Worm (Caenorhabditis elegans) whole organism, L2 larva: Measurements from ENCODE around the gene lgmn-1.

Source experiments
- C34F6.9 ChIP-seq: fragments of 150-350 bp; optimal IDR thresholded peaks from 2 replicates; lab custom pipeline; 2014; ENCODE audit warnings: missing biosample characterization, missing genetic modification characterization
- F13H6.1 ChIP-seq: sonication (generic microtip); optimal IDR thresholded peaks from 2 replicates; lab custom pipeline; 2016; ENCODE audit warnings: missing genetic modification characterization, missing compliant biosample characterization
- R02D3.7 ChIP-seq: fragments of 150-350 bp; optimal IDR thresholded peaks from 2 replicates; lab custom pipeline; 2014; ENCODE audit warnings: missing biosample characterization, missing genetic modification characterization
- Y55F3AM.14 ChIP-seq: fragments of 200-800 bp; sonication (Bioruptor generic); optimal IDR thresholded peaks from 2 replicates; lab custom pipeline; 2018; ENCODE audit warnings: mild to moderate bottlenecking, missing genetic modification characterization, missing compliant biosample characterization
- ZK546.5 ChIP-seq: sonication (generic microtip); optimal IDR thresholded peaks from 2 replicates; lab custom pipeline; 2017; ENCODE audit warnings: missing biosample characterization, missing genetic modification characterization
- alr-1 ChIP-seq: fragments of 150-350 bp; optimal IDR thresholded peaks from 2 replicates; lab custom pipeline; 2014; ENCODE audit warnings: missing biosample characterization, missing genetic modification characterization
- aly-2 ChIP-seq: fragments of 150-350 bp; optimal IDR thresholded peaks from 2 replicates; lab custom pipeline; 2014; ENCODE audit warnings: missing biosample characterization, missing genetic modification characterization
- ceh-16 ChIP-seq: fragments of 150-350 bp; optimal IDR thresholded peaks from 2 replicates; lab custom pipeline; 2014; ENCODE audit warnings: missing biosample characterization, missing genetic modification characterization
- ceh-82 ChIP-seq: fragments of 150-350 bp; optimal IDR thresholded peaks from 2 replicates; lab custom pipeline; 2014; ENCODE audit warnings: missing biosample characterization, missing genetic modification characterization
- crh-2 ChIP-seq: sonication (generic microtip); optimal IDR thresholded peaks from 2 replicates; lab custom pipeline; 2017; ENCODE audit warnings: missing biosample characterization, missing genetic modification characterization
- dmd-4 ChIP-seq: sonication (generic microtip); optimal IDR thresholded peaks from 2 replicates; lab custom pipeline; 2017; ENCODE audit warnings: missing biosample characterization, missing genetic modification characterization
- egl-27 ChIP-seq: sonication (generic microtip); optimal IDR thresholded peaks from 3 replicates; lab custom pipeline; 2017; ENCODE audit warnings: missing biosample characterization, missing genetic modification reagents, missing genetic modification characterization
- elt-1 ChIP-seq: fragments of 150-350 bp; optimal IDR thresholded peaks from 2 replicates; lab custom pipeline; 2014; ENCODE audit warnings: missing biosample characterization, missing genetic modification characterization
- fos-1 ChIP-seq: fragments of 150-350 bp; optimal IDR thresholded peaks from 2 replicates; lab custom pipeline; 2014; ENCODE audit warnings: missing biosample characterization, missing genetic modification characterization
- gmeb-1 ChIP-seq: fragments of 150-350 bp; optimal IDR thresholded peaks from 2 replicates; lab custom pipeline; 2014; ENCODE audit warnings: missing biosample characterization, missing genetic modification characterization
- lin-39 ChIP-seq: fragments of 150-350 bp; optimal IDR thresholded peaks from 2 replicates; lab custom pipeline; 2014; ENCODE audit warnings: missing biosample characterization, missing genetic modification reagents, missing genetic modification characterization
- lsy-2 ChIP-seq, 2 experiments: fragments of 150-350 bp in 1 of 2; sonication (generic microtip) in 1 of 2; optimal IDR thresholded peaks; 2 replicates each; lab custom pipeline; 2014 to 2017; ENCODE audit warnings: missing biosample characterization in 2 of 2, missing genetic modification characterization in 2 of 2
- mab-5 ChIP-seq: fragments of 150-350 bp; optimal IDR thresholded peaks from 2 replicates; lab custom pipeline; 2014; ENCODE audit warnings: missing biosample characterization, missing genetic modification characterization
- mbf-1 ChIP-seq: sonication (generic microtip); optimal IDR thresholded peaks from 2 replicates; lab custom pipeline; 2017; ENCODE audit warnings: missing biosample characterization, missing genetic modification characterization
- mdl-1 ChIP-seq, 2 experiments: fragments of 150-350 bp in 1 of 2; sonication (generic microtip) in 1 of 2; optimal IDR thresholded peaks; 2 replicates each; lab custom pipeline; 2017; ENCODE audit warnings: missing biosample characterization in 2 of 2, missing genetic modification characterization in 2 of 2
- nhr-11 ChIP-seq: fragments of 150-350 bp; optimal IDR thresholded peaks from 2 replicates; lab custom pipeline; 2014; ENCODE audit warnings: missing biosample characterization, missing genetic modification characterization
- nhr-12 ChIP-seq: fragments of 150-350 bp; optimal IDR thresholded peaks from 2 replicates; lab custom pipeline; 2014; ENCODE audit warnings: missing biosample characterization, missing genetic modification characterization
- nhr-21 ChIP-seq: fragments of 150-350 bp; optimal IDR thresholded peaks from 2 replicates; lab custom pipeline; 2014; ENCODE audit warnings: missing biosample characterization, missing genetic modification characterization
- nhr-6 ChIP-seq: fragments of 150-350 bp; optimal IDR thresholded peaks from 2 replicates; lab custom pipeline; 2014; ENCODE audit warnings: missing biosample characterization, missing genetic modification characterization
- nhr-77 ChIP-seq: fragments of 150-350 bp; optimal IDR thresholded peaks from 2 replicates; lab custom pipeline; 2014; ENCODE audit warnings: missing biosample characterization, missing genetic modification characterization
- sem-4 ChIP-seq: fragments of 150-350 bp; optimal IDR thresholded peaks from 2 replicates; lab custom pipeline; 2014; ENCODE audit warnings: missing biosample characterization, missing genetic modification reagents, missing genetic modification characterization
- skn-1 ChIP-seq: sonication (generic microtip); optimal IDR thresholded peaks from 2 replicates; lab custom pipeline; 2017; ENCODE audit warnings: missing biosample characterization, missing genetic modification characterization
- sma-9 ChIP-seq, 2 experiments: fragments of 150-350 bp in 1 of 2; sonication (generic microtip) in 1 of 2; optimal IDR thresholded peaks; 2 replicates each; lab custom pipeline; 2014 to 2016; ENCODE audit warnings: missing genetic modification characterization in 2 of 2, mild to moderate bottlenecking in 1 of 2, missing biosample characterization in 1 of 2, missing compliant biosample characterization in 1 of 2, missing genetic modification reagents in 1 of 2, moderate library complexity in 1 of 2
- snpc-4 ChIP-seq: fragments of 150-350 bp; optimal IDR thresholded peaks from 2 replicates; lab custom pipeline; 2014; ENCODE audit warnings: missing biosample characterization, missing genetic modification characterization
- unc-39 ChIP-seq: fragments of 150-350 bp; optimal IDR thresholded peaks from 2 replicates; lab custom pipeline; 2014; ENCODE audit warnings: missing biosample characterization, missing genetic modification characterization
- unc-55 ChIP-seq: fragments of 150-350 bp; sonication (generic microtip); optimal IDR thresholded peaks from 3 replicates; lab custom pipeline; 2014; ENCODE audit warnings: missing biosample characterization, missing genetic modification reagents, missing genetic modification characterization
- unc-62 ChIP-seq: fragments of 150-350 bp; optimal IDR thresholded peaks from 2 replicates; lab custom pipeline; 2014; ENCODE audit warnings: missing biosample characterization, missing genetic modification reagents, missing genetic modification characterization
- ztf-1 ChIP-seq: fragments of 200-800 bp; sonication (Bioruptor generic); conservative IDR thresholded peaks from 2 replicates; pipeline ENCODE4 v1.3.6; 2022; ENCODE audit warnings: missing genetic modification characterization, missing compliant biosample characterization

Gene lgmn-1

DNA sequence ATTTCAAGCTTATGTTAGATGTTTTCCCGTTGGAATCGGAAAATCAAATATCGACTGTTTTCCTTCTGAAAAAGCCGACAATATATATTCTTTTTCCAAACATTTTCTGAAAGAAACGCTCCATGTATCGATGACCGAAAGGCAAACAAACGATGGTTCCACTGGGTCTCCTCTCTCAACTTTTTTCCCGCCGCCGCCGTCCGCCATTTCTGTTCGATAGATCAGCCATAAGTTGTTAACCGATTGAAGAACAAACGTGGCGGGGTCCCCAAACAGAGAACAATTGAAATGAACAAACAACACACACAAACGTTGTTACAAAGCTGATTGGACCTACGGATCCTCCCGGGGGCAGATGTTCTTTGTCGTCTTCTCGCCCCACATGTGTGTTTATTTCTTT is 46.2 kb upstream of the lgmn-1 start:
- no peak for TF ChIP-seq mab-5 (tag; lab: Kevin White, UChicago)
- TF ChIP-seq F13H6.1 = peak; percentile 7
- no peak for TF ChIP-seq nhr-12
- no peak for TF ChIP-seq R02D3.7 (tag; lab: Kevin White, UChicago)
- TF ChIP-seq unc-55 (GFP tag; lab: Kevin White, UChicago) = no peak
- TF ChIP-seq Y55F3AM.14 = no peak
- TF ChIP-seq sma-9 (GFP tag; optimal IDR thresholded peaks at IDR 0.05; lab: Kevin White, UChicago) = peak; percentile 45
- no peak for TF ChIP-seq sma-9 (tag; optimal IDR thresholded peaks at IDR 0.05; lab: Kevin White, UChicago)

- TF ChIP-seq crh-2 (peak; percentile 21), sem-4 (no peak), ztf-1 (no peak), unc-39 (no peak), nhr-11 (tag; lab: Kevin White, UChicago) (no peak), Y55F3AM.14 (no peak), lsy-2 (tag; optimal IDR thresholded peaks at IDR 0.05; lab: Kevin White, UChicago) (no peak), egl-27 (tag; lab: Kevin White, UChicago) (no peak), ceh-82 (tag; lab: Kevin White, UChicago) (no peak), skn-1 (tag; lab: Kevin White, UChicago) (no peak), mdl-1 (tag; optimal IDR thresholded peaks at IDR 0.05; lab: Kevin White, UChicago) (no peak), gmeb-1 (tag; lab: Kevin White, UChicago) (peak; percentile 31), sma-9 (GFP tag; optimal IDR thresholded peaks at IDR 0.05; lab: Kevin White, UChicago) (peak; percentile 67), sma-9 (tag; optimal IDR thresholded peaks at IDR 0.05; lab: Kevin White, UChicago) (no peak), ceh-16 (no peak), F13H6.1 (peak; percentile 26), fos-1 (peak; percentile 96), mbf-1 (tag; lab: Kevin White, UChicago) (no peak)
Measured at ce11 chrV:12467755-12468154, 45.1 kb upstream of the lgmn-1 start.

ce11 chrV:12468363-12468762 is 44.5 kb upstream of the lgmn-1 start, which contains the start of gene F28C1.3:
Gene F28C1.3 (plus strand): TSS chrV:12468663.
- TF ChIP-seq nhr-6 (tag; lab: Kevin White, UChicago) = no peak
- TF ChIP-seq elt-1 (tag; lab: Kevin White, UChicago) = no peak
- no peak for TF ChIP-seq nhr-11 (tag; lab: Kevin White, UChicago)
- no peak for TF ChIP-seq fos-1
- TF ChIP-seq unc-62 (GFP tag; lab: Kevin White, UChicago) = no peak
- TF ChIP-seq alr-1 (tag; lab: Kevin White, UChicago) = no peak
- TF ChIP-seq ztf-1 = no peak
- TF ChIP-seq unc-39 = no peak
- TF ChIP-seq R02D3.7 (tag; lab: Kevin White, UChicago) = no peak
- no peak for TF ChIP-seq C34F6.9
- TF ChIP-seq lin-39 (tag; lab: Kevin White, UChicago) = no peak
- TF ChIP-seq dmd-4 (tag; lab: Kevin White, UChicago) = no peak
- no peak for TF ChIP-seq gmeb-1 (tag; lab: Kevin White, UChicago)
- TF ChIP-seq aly-2 (tag; lab: Kevin White, UChicago) = no peak
- TF ChIP-seq nhr-21 (tag; lab: Kevin White, UChicago) = no peak
- TF ChIP-seq mab-5 (tag; lab: Kevin White, UChicago) = no peak
- TF ChIP-seq sem-4 = no peak
- TF ChIP-seq crh-2 = no peak
- TF ChIP-seq ceh-82 (tag; lab: Kevin White, UChicago) = no peak
- TF ChIP-seq, all 48 proteins: peak for 0

- no peak for TF ChIP-seq nhr-77 (tag; lab: Kevin White, UChicago)
- TF ChIP-seq R02D3.7 (tag; lab: Kevin White, UChicago) = no peak
- TF ChIP-seq unc-39 = no peak
- TF ChIP-seq ceh-16 = no peak
- TF ChIP-seq dmd-4 (tag; lab: Kevin White, UChicago) = no peak
- TF ChIP-seq elt-1 (tag; lab: Kevin White, UChicago) = no peak
- no peak for TF ChIP-seq mab-5 (tag; lab: Kevin White, UChicago)
- no peak for TF ChIP-seq snpc-4
Measured at ce11 chrV:12470324-12470723, 42.5 kb upstream of the lgmn-1 start.

DNA sequence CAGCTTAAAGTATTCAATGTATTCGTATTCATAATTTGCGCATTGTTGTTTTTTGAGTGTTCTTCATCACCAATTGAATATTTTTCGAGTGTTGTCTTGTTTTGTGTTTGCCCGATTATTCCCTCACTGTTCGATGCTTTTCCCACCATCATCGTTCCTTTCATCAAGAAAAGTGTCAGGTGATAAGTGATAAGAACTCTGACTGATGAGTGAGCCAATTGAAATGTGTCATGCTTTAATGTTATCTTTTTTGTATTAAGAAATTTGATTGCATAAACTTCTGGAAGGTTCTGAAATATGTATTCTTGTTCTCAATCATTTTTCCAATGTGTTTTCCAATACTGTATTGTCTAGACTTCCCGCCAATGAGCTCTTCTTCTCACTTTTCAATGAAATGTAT is 37.5 kb upstream of the lgmn-1 start:
- TF ChIP-seq crh-2 = peak; percentile 31
- no peak for TF ChIP-seq nhr-12
- peak; percentile 36 for TF ChIP-seq gmeb-1 (tag; lab: Kevin White, UChicago)
- peak; percentile 95 for TF ChIP-seq fos-1
- no peak for TF ChIP-seq ZK546.5 (tag; lab: Kevin White, UChicago)
